Fruit fly (Drosophila melanogaster) whole organism, embryonic: ENCODE measurements around the gene CG9117.

ENCODE experiments used
- Atf3 ChIP-seq: fragments of 200-800 bp; sonication (Bioruptor generic); optimal IDR thresholded peaks from 3 replicates; lab custom pipeline; 2016; ENCODE audit warnings: missing biosample characterization, missing genetic modification characterization
- CG10366 ChIP-seq: fragments of 200-800 bp; sonication (Bioruptor generic); IDR thresholded peaks from 2 replicates; pipeline ENCODE4 v1.3.6; 2022; ENCODE audit warnings: missing biosample characterization, missing genetic modification characterization
- CG11398 ChIP-seq: fragments of 200-800 bp; sonication (Bioruptor generic); optimal IDR thresholded peaks from 2 replicates; lab custom pipeline; 2016; ENCODE audit warnings: missing biosample characterization, missing genetic modification characterization
- CG12155 ChIP-seq: fragments of 200-800 bp; sonication (Bioruptor generic); optimal IDR thresholded peaks from 3 replicates; lab custom pipeline; 2016; ENCODE audit warnings: missing biosample characterization, missing genetic modification characterization
- CG14710 ChIP-seq: fragments of 200-800 bp; sonication (Bioruptor generic); optimal IDR thresholded peaks from 3 replicates; lab custom pipeline; 2019; ENCODE audit warnings: missing biosample characterization, mild to moderate bottlenecking, missing genetic modification characterization, moderate library complexity
- CG18476 ChIP-seq: fragments of 200-800 bp; sonication (Bioruptor generic); optimal IDR thresholded peaks from 2 replicates; lab custom pipeline; 2016; ENCODE audit warnings: missing biosample characterization, mild to moderate bottlenecking, missing genetic modification characterization
- CG2889 ChIP-seq: fragments of 200-800 bp; sonication (Bioruptor generic); IDR thresholded peaks from 3 replicates; pipeline ENCODE4 v1.3.6; 2022; ENCODE audit warnings: missing biosample characterization, missing genetic modification characterization
- CG32532 ChIP-seq: fragments of 200-800 bp; sonication (Bioruptor generic); IDR thresholded peaks from 2 replicates; pipeline ENCODE4 v1.3.6; 2022; ENCODE audit warnings: missing biosample characterization, missing genetic modification characterization
- CG3407 ChIP-seq: fragments of 200-800 bp; sonication (Bioruptor generic); optimal IDR thresholded peaks from 2 replicates; lab custom pipeline; 2018; ENCODE audit warnings: missing biosample characterization, mild to moderate bottlenecking, missing genetic modification characterization
- CG34422 ChIP-seq: fragments of 200-800 bp; sonication (Bioruptor generic); IDR thresholded peaks from 3 replicates; pipeline ENCODE4 v1.3.6; 2022; ENCODE audit warnings: missing biosample characterization, missing genetic modification characterization
- CG4424 ChIP-seq: fragments of 200-800 bp; sonication (Bioruptor generic); optimal IDR thresholded peaks from 3 replicates; lab custom pipeline; 2016; ENCODE audit warnings: missing biosample characterization, missing genetic modification characterization
- CG8388 ChIP-seq: fragments of 200-800 bp; sonication (Bioruptor generic); optimal IDR thresholded peaks from 2 replicates; lab custom pipeline; 2019; ENCODE audit warnings: missing biosample characterization, mild to moderate bottlenecking, missing genetic modification characterization, moderate library complexity
- CG9932 ChIP-seq: fragments of 200-800 bp; sonication (Bioruptor generic); IDR thresholded peaks from 2 replicates; pipeline ENCODE4 v1.3.6; 2022; ENCODE audit warnings: missing biosample characterization, missing genetic modification characterization
- Camta ChIP-seq: fragments of 200-800 bp; sonication (Bioruptor generic); optimal IDR thresholded peaks from 2 replicates; lab custom pipeline; 2016; ENCODE audit warnings: missing biosample characterization, missing genetic modification characterization
- Chrac-16 ChIP-seq: fragments of 200-800 bp; sonication (Bioruptor generic); optimal IDR thresholded peaks from 3 replicates; lab custom pipeline; 2016; ENCODE audit warnings: missing biosample characterization, missing genetic modification characterization
- D19A ChIP-seq: fragments of 200-800 bp; optimal IDR thresholded peaks from 3 replicates; lab custom pipeline; 2019; ENCODE audit warnings: missing biosample characterization, mild to moderate bottlenecking, missing genetic modification characterization, moderate library complexity
- Dek ChIP-seq: fragments of 200-800 bp; sonication (Bioruptor generic); optimal IDR thresholded peaks from 3 replicates; lab custom pipeline; 2019; ENCODE audit warnings: missing biosample characterization, mild to moderate bottlenecking, missing genetic modification characterization, moderate library complexity
- Dref ChIP-seq: fragments of 200-800 bp; sonication (Bioruptor generic); IDR thresholded peaks from 2 replicates; pipeline ENCODE4 v1.3.6; 2022; ENCODE audit warnings: missing biosample characterization, missing genetic modification characterization
- Ets65A ChIP-seq: fragments of 200-800 bp; sonication (Bioruptor generic); peaks from one replicate; lab custom pipeline; 2016; ENCODE audit warnings: missing biosample characterization, missing genetic modification characterization
- Fer1 ChIP-seq: fragments of 200-800 bp; sonication (Bioruptor generic); optimal IDR thresholded peaks from 2 replicates; lab custom pipeline; 2017; ENCODE audit warnings: missing biosample characterization, mild to moderate bottlenecking, missing genetic modification characterization
- Hr78 ChIP-seq, 2 experiments: fragments of 200-800 bp in 1 of 2; fragments of >200 bp in 1 of 2; sonication (Bioruptor generic) in 1 of 2; optimal IDR thresholded peaks; 2 replicates each; lab custom pipeline; 2017 to 2019; ENCODE audit warnings: missing biosample characterization in 2 of 2, missing genetic modification characterization in 2 of 2, mild to moderate bottlenecking in 1 of 2, moderate library complexity in 1 of 2
- Lim3 ChIP-seq: fragments of 200-800 bp; sonication (Bioruptor generic); IDR thresholded peaks from 2 replicates; pipeline ENCODE4 v1.3.6; 2022; ENCODE audit warnings: missing biosample characterization, missing genetic modification characterization
- MTF-1 ChIP-seq: fragments of 200-800 bp; sonication (Bioruptor generic); optimal IDR thresholded peaks from 2 replicates; lab custom pipeline; 2018; ENCODE audit warnings: missing biosample characterization, mild to moderate bottlenecking, missing genetic modification characterization, borderline replicate concordance
- Med ChIP-seq: fragments of 200-800 bp; sonication (Bioruptor generic); peaks from one replicate; lab custom pipeline; 2016; ENCODE audit warnings: missing biosample characterization, missing genetic modification characterization, mild to moderate bottlenecking, inconsistent platforms, moderate library complexity
- Tbp ChIP-seq: fragments of >200 bp; optimal IDR thresholded peaks from 2 replicates; lab custom pipeline; 2018; ENCODE audit warnings: missing biosample characterization, missing genetic modification characterization
- ase ChIP-seq: fragments of 200-800 bp; sonication (Bioruptor generic); IDR thresholded peaks from 3 replicates; pipeline ENCODE4 v1.3.6; 2022; ENCODE audit warnings: missing biosample characterization, missing genetic modification characterization
- bigmax ChIP-seq: fragments of 200-800 bp; sonication (Bioruptor generic); optimal IDR thresholded peaks from 2 replicates; lab custom pipeline; 2018; ENCODE audit warnings: missing biosample characterization, mild to moderate bottlenecking, missing genetic modification characterization
- crol ChIP-seq: fragments of 200-800 bp; sonication (Bioruptor generic); IDR thresholded peaks from 2 replicates; pipeline ENCODE4 v1.3.6; 2022; ENCODE audit warnings: missing biosample characterization, missing genetic modification characterization
- dan ChIP-seq: fragments of 200-800 bp; sonication (Bioruptor generic); IDR thresholded peaks from 2 replicates; pipeline ENCODE4 v1.3.6; 2022; ENCODE audit warnings: missing biosample characterization, missing genetic modification characterization
- dpn ChIP-seq, 2 experiments: fragments of 200-800 bp; sonication (Bioruptor generic); optimal IDR thresholded peaks; 3 replicates each; lab custom pipeline; 2016; ENCODE audit warnings: missing biosample characterization in 2 of 2, missing genetic modification characterization in 2 of 2
- exex ChIP-seq: fragments of 200-800 bp; sonication (Bioruptor generic); optimal IDR thresholded peaks from 4 replicates; lab custom pipeline; 2018; ENCODE audit warnings: missing biosample characterization, mild to moderate bottlenecking, missing genetic modification characterization, moderate library complexity
- grn ChIP-seq: fragments of 200-800 bp; sonication (Bioruptor generic); optimal IDR thresholded peaks from 3 replicates; lab custom pipeline; 2017; ENCODE audit warnings: missing biosample characterization, missing genetic modification characterization
- gro ChIP-seq: fragments of 200-800 bp; sonication (Bioruptor generic); optimal IDR thresholded peaks from 2 replicates; lab custom pipeline; 2016; ENCODE audit warnings: missing biosample characterization, missing genetic modification characterization
- her ChIP-seq: fragments of 200-800 bp; sonication (Bioruptor generic); optimal IDR thresholded peaks from 2 replicates; lab custom pipeline; 2016; ENCODE audit warnings: missing biosample characterization, missing genetic modification characterization
- jigr1 ChIP-seq: fragments of 200-800 bp; sonication (Bioruptor generic); IDR thresholded peaks from 3 replicates; pipeline ENCODE4 v1.3.6; 2022; ENCODE audit warnings: missing biosample characterization, missing genetic modification characterization
- mirr ChIP-seq: fragments of 200-800 bp; sonication (Bioruptor generic); optimal IDR thresholded peaks from 3 replicates; lab custom pipeline; 2018; ENCODE audit warnings: missing biosample characterization, mild to moderate bottlenecking, missing genetic modification characterization
- nom ChIP-seq: fragments of 200-800 bp; sonication (Bioruptor generic); optimal IDR thresholded peaks from 2 replicates; lab custom pipeline; 2017; ENCODE audit warnings: missing biosample characterization, missing genetic modification characterization, mild to moderate bottlenecking, moderate library complexity, missing genetic modification reagents
- otp ChIP-seq: fragments of 200-800 bp; sonication (Bioruptor generic); IDR thresholded peaks from 3 replicates; pipeline ENCODE4, ENCODE4 v1.3.6; 2022; ENCODE audit warnings: missing biosample characterization, missing genetic modification characterization
- prd ChIP-seq, 3 experiments: fragments of >200 bp in 2 of 3; fragments of 200-800 bp in 1 of 3; sonication (Bioruptor generic) in 1 of 3; optimal IDR thresholded peaks in 2 of 3; IDR thresholded peaks in 1 of 3; 2 replicates in 2 of 3; 3 replicates in 1 of 3; pipeline versions ENCODE4 v1.3.6 to Lab custom; 2017 to 2022; ENCODE audit warnings: missing biosample characterization in 1 of 3, missing genetic modification characterization in 1 of 3
- row ChIP-seq: fragments of 200-800 bp; sonication (Bioruptor generic); IDR thresholded peaks from 3 replicates; pipeline ENCODE4 v1.3.6; 2022; ENCODE audit warnings: missing biosample characterization, missing genetic modification characterization
- sc ChIP-seq, 3 experiments: fragments of >200 bp in 2 of 3; fragments of 200-800 bp in 1 of 3; sonication (Bioruptor generic) in 1 of 3; optimal IDR thresholded peaks; 2 replicates in 2 of 3; 3 replicates in 1 of 3; lab custom pipeline; 2017; ENCODE audit warnings: mild to moderate bottlenecking in 1 of 3, missing biosample characterization in 1 of 3, missing genetic modification characterization in 1 of 3, missing genetic modification reagents in 1 of 3
- schlank ChIP-seq: fragments of 200-800 bp; sonication (Bioruptor generic); optimal IDR thresholded peaks from 2 replicates; lab custom pipeline; 2018; ENCODE audit warnings: missing biosample characterization, mild to moderate bottlenecking, missing genetic modification characterization
- sr ChIP-seq: fragments of 200-800 bp; sonication (Bioruptor generic); IDR thresholded peaks from 3 replicates; pipeline ENCODE4 v1.3.6; 2022; ENCODE audit warnings: missing biosample characterization, missing genetic modification characterization
- sug ChIP-seq: fragments of 200-800 bp; optimal IDR thresholded peaks from 2 replicates; lab custom pipeline; 2019; ENCODE audit warnings: missing biosample characterization, mild to moderate bottlenecking, missing genetic modification characterization, moderate library complexity
- toy ChIP-seq: fragments of 200-800 bp; sonication (Bioruptor generic); IDR thresholded peaks from 2 replicates; pipeline ENCODE4 v1.3.6; 2022; ENCODE audit warnings: missing biosample characterization, missing genetic modification characterization
- vvl ChIP-seq: fragments of 200-800 bp; sonication (Bioruptor generic); IDR thresholded peaks from 2 replicates; pipeline ENCODE4 v1.3.6; 2022; ENCODE audit warnings: missing biosample characterization, missing genetic modification characterization
- zfh2 ChIP-seq: fragments of 200-800 bp; sonication (Bioruptor generic); optimal IDR thresholded peaks from 2 replicates; lab custom pipeline; 2016; ENCODE audit warnings: missing biosample characterization, missing genetic modification characterization

Gene CG9117

DNA sequence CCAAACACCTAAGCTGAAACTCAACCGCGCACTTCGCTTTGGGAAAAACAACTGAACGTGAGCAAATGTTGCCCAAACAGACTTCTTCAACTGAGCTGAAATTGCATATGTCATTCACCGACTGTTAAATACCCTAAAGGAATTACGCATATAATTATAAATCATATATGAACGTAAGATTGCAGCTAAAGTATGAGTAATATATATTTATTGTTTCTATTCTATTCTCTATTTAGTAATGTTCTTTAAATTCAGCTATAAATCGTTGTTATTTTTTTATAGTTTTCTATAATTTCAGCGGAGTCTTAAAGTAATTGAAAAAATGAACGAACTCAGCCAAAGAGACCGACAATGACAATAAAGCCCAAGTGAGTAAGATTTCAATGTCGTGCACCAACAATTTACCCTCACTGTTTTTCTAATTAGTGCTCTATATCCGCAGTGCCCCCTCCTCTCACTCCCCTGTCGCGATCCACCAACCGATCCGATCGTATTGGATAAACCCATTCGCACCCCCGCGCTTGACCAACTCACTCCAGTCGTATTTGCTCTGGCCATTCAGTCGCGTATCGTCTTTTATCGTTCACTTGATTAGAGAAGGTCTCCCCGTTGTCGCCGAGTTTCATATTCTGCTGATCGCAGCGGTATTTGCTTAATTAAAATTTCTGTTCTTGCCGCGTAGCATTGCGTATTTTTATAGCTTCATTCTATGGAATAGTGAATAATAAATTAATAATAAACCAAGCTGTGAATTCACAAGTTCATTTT lies 25.2 kb downstream of the CG9117 start, which contains the start of gene CG9098:
TSS of gene CG9098 (minus strand) at position 36 of the 768 bp plus-strand sequence.
- TF ChIP-seq grn (GFP tag; lab: Kevin White, UChicago) (peak; percentile 72), CG3407 (GFP tag; lab: Kevin White, UChicago) (no peak), CG9932 (GFP tag; lab: Robert Waterston, UW) (no peak), Atf3 (GFP tag; lab: Kevin White, UChicago) (no peak), toy (GFP tag; lab: Robert Waterston, UW) (no peak), bigmax (GFP tag; lab: Kevin White, UChicago) (no peak), crol (GFP tag; lab: Robert Waterston, UW) (peak; percentile 75), otp (GFP tag; lab: Robert Waterston, UW) (peak; percentile 10; the same call in 1 of the 3 replicates), mirr (GFP tag; lab: Kevin White, UChicago) (peak; percentile 82), prd (optimal IDR thresholded peaks at IDR 0.05; lab: Kevin White, UChicago) (no peak), prd (GFP tag; IDR thresholded peaks at IDR 0.05; lab: Robert Waterston, UW) (no peak), Dek (tag; lab: Kevin White, UChicago) (no peak), CG4424 (GFP tag; lab: Kevin White, UChicago) (no peak), CG14710 (tag; lab: Kevin White, UChicago) (no peak), sug (tag; lab: Kevin White, UChicago) (no peak), Camta (GFP tag; lab: Kevin White, UChicago) (no peak), zfh2 (no peak), CG8388 (GFP tag; lab: Kevin White, UChicago) (peak; percentile 62), D19A (tag; lab: Kevin White, UChicago) (peak; percentile 83), Ets65A (GFP tag; lab: Kevin White, UChicago) (peak; percentile 28), Lim3 (GFP tag; lab: Robert Waterston, UW) (peak; percentile 61; the same call in 1 of the 2 replicates), exex (tag; lab: Kevin White, UChicago) (peak; percentile 65), row (GFP tag; lab: Robert Waterston, UW) (peak; percentile 44; the same call in 1 of the 3 replicates), MTF-1 (GFP tag; lab: Kevin White, UChicago) (no peak)

DNA sequence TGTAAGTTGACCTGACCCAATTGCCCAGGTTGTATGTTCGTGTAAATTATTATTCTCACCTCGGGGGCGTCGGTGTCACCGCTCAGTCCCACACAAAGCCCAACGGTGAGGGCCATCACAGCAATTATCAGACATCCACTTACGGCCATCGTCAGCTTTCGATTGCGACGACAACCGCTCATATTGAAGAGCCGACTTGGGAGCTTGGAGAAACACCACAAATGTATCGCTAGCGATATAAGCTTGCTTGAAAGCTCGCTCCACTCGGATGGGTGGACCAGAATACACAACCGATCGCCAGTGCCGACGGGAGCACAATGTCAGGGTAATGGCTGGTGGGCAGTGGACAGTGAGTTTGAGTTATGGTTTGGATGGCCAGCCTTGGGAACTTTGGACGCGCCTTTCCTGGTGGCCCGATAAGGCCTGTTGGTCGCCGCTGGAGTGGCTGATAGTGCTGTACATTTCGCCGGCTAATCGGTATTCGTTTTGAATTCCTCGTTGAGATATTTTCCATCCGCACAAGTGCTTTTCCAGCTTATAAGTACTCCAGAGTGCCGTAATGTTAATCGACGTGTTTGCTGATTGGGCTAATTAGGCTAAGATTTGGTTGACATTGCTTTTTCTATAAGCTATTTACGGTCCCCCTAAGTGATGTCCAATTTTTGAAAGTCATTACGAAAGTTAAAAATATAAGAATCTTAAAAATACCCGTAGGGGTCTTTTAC lies 31.0 kb downstream of the CG9117 start, which contains the start of gene Gal:
TSS of gene Gal (minus strand) at position 320 of the 725 bp plus-strand sequence.
- TF ChIP-seq CG2889 (no peak), gro (GFP tag; lab: Kevin White, UChicago) (peak; percentile 2), Fer1 (no peak), Hr78 (GFP tag; optimal IDR thresholded peaks at IDR 0.05; lab: Kevin White, UChicago) (peak in 1 of 2 experiments; percentile 28), Med (peak; percentile 64), CG11398 (no peak), Tbp (GFP tag; lab: Kevin White, UChicago) (no peak), vvl (GFP tag; lab: Robert Waterston, UW) (no peak), CG32532 (no peak), dan (GFP tag; lab: Robert Waterston, UW) (no peak), jigr1 (GFP tag; lab: Robert Waterston, UW) (no peak), CG12155 (GFP tag; lab: Kevin White, UChicago) (no peak), dpn (GFP tag; optimal IDR thresholded peaks at IDR 0.05; lab: Kevin White, UChicago) (no peak), CG18476 (GFP tag; lab: Kevin White, UChicago) (no peak), ase (GFP tag; lab: Robert Waterston, UW) (no peak), nom (GFP tag; lab: Kevin White, UChicago) (peak; percentile 42), Chrac-16 (GFP tag; lab: Kevin White, UChicago) (no peak), her (GFP tag; lab: Kevin White, UChicago) (no peak), schlank (no peak), sc (optimal IDR thresholded peaks at IDR 0.05; lab: Kevin White, UChicago) (no peak), sc (GFP tag; optimal IDR thresholded peaks at IDR 0.05; lab: Kevin White, UChicago) (no peak), CG10366 (GFP tag; lab: Robert Waterston, UW) (no peak), CG34422 (GFP tag; lab: Robert Waterston, UW) (no peak), sr (GFP tag; lab: Robert Waterston, UW) (0 out of 3 replicates have a peak, but pooled peaks have one; percentile 53), Dref (GFP tag; lab: Robert Waterston, UW) (no peak)
